Fruit fly (Drosophila melanogaster) whole organism, embryonic: Measurements from ENCODE around the gene Obp99d.

Source experiments
- Abd-B ChIP-seq: fragments of 200-800 bp; sonication (Bioruptor generic); optimal IDR thresholded peaks from 2 replicates; lab custom pipeline; 2018; ENCODE audit warnings: missing biosample characterization, mild to moderate bottlenecking, missing genetic modification characterization, moderate library complexity
- Adf1 ChIP-seq: fragments of 200-800 bp; sonication (Bioruptor generic); IDR thresholded peaks from 2 replicates; pipeline ENCODE4 v1.3.6; 2022; ENCODE audit warnings: missing biosample characterization, missing genetic modification characterization
- Atf3 ChIP-seq: fragments of 200-800 bp; sonication (Bioruptor generic); optimal IDR thresholded peaks from 3 replicates; lab custom pipeline; 2016; ENCODE audit warnings: missing biosample characterization, missing genetic modification characterization
- B-H2 ChIP-seq: fragments of 200-800 bp; sonication (Bioruptor generic); optimal IDR thresholded peaks from 2 replicates; lab custom pipeline; 2018; ENCODE audit warnings: missing biosample characterization, mild to moderate bottlenecking, missing genetic modification characterization
- CG10147 ChIP-seq: fragments of 200-800 bp; sonication (Bioruptor generic); optimal IDR thresholded peaks from 2 replicates; lab custom pipeline; 2019; ENCODE audit warnings: missing biosample characterization, mild to moderate bottlenecking, missing genetic modification characterization, moderate library complexity
- CG10209 ChIP-seq: fragments of 200-800 bp; sonication (Bioruptor generic); optimal IDR thresholded peaks from 3 replicates; lab custom pipeline; 2017; ENCODE audit warnings: missing biosample characterization, mild to moderate bottlenecking, missing genetic modification characterization, missing genetic modification reagents
- CG12104 ChIP-seq: fragments of 200-800 bp; sonication (Bioruptor generic); optimal IDR thresholded peaks from 3 replicates; lab custom pipeline; 2016; ENCODE audit warnings: missing biosample characterization, missing genetic modification characterization
- CG14014 ChIP-seq: fragments of 200-800 bp; sonication (Bioruptor generic); IDR thresholded peaks from 2 replicates; pipeline ENCODE4 v1.3.6; 2022; ENCODE audit warnings: missing biosample characterization, missing genetic modification characterization
- CG15601 ChIP-seq: fragments of 200-800 bp; sonication (Bioruptor generic); optimal IDR thresholded peaks from 3 replicates; lab custom pipeline; 2019; ENCODE audit warnings: missing biosample characterization, mild to moderate bottlenecking, missing genetic modification characterization, moderate library complexity
- CG16863 ChIP-seq: fragments of 200-800 bp; sonication (Bioruptor generic); optimal IDR thresholded peaks from 3 replicates; lab custom pipeline; 2016; ENCODE audit warnings: missing biosample characterization, missing genetic modification characterization
- CG17186 ChIP-seq: fragments of 200-800 bp; sonication (Bioruptor generic); optimal IDR thresholded peaks from 3 replicates; lab custom pipeline; 2017; ENCODE audit warnings: missing biosample characterization, missing genetic modification reagents, missing genetic modification characterization
- CG17612 ChIP-seq: fragments of 200-800 bp; sonication (Bioruptor generic); IDR thresholded peaks from 2 replicates; pipeline ENCODE4 v1.3.6; 2022; ENCODE audit warnings: missing biosample characterization, missing genetic modification characterization
- CG17802 ChIP-seq: fragments of 200-800 bp; sonication (Bioruptor generic); optimal IDR thresholded peaks from 2 replicates; lab custom pipeline; 2018; ENCODE audit warnings: missing biosample characterization, mild to moderate bottlenecking, missing genetic modification characterization, moderate library complexity
- CG18599 ChIP-seq: fragments of 200-800 bp; sonication (Bioruptor generic); optimal IDR thresholded peaks from 3 replicates; lab custom pipeline; 2017; ENCODE audit warnings: missing biosample characterization, missing genetic modification characterization, mild to moderate bottlenecking, moderate library complexity, missing genetic modification reagents
- CG2678 ChIP-seq: fragments of 200-800 bp; sonication (Bioruptor generic); optimal IDR thresholded peaks from 3 replicates; lab custom pipeline; 2019; ENCODE audit warnings: missing biosample characterization, mild to moderate bottlenecking, missing genetic modification characterization, moderate library complexity
- CG34376 ChIP-seq: fragments of 200-800 bp; sonication (Bioruptor generic); optimal IDR thresholded peaks from 2 replicates; lab custom pipeline; 2018; ENCODE audit warnings: missing biosample characterization, mild to moderate bottlenecking, missing genetic modification characterization
- CG4854 ChIP-seq: fragments of 200-800 bp; sonication (Bioruptor generic); optimal IDR thresholded peaks from 2 replicates; lab custom pipeline; 2016; ENCODE audit warnings: missing biosample characterization, missing genetic modification characterization, inconsistent platforms
- CG5180 ChIP-seq: fragments of 200-800 bp; sonication (Bioruptor generic); optimal IDR thresholded peaks from 3 replicates; lab custom pipeline; 2017; ENCODE audit warnings: missing biosample characterization, missing genetic modification characterization, mild to moderate bottlenecking, moderate library complexity, missing genetic modification reagents
- CG6854 ChIP-seq: fragments of 200-800 bp; sonication (Bioruptor generic); optimal IDR thresholded peaks from 3 replicates; lab custom pipeline; 2017; ENCODE audit warnings: missing biosample characterization, mild to moderate bottlenecking, missing genetic modification characterization
- CG7357 ChIP-seq: fragments of 200-800 bp; sonication (Bioruptor generic); IDR thresholded peaks from 3 replicates; pipeline ENCODE4 v1.3.6; 2022; ENCODE audit warnings: missing biosample characterization, missing genetic modification characterization
- CG9215 ChIP-seq: fragments of 200-800 bp; sonication (Bioruptor generic); IDR thresholded peaks from 2 replicates; pipeline ENCODE4 v1.3.6; 2022; ENCODE audit warnings: missing biosample characterization, missing genetic modification characterization
- CG9609 ChIP-seq: fragments of 200-800 bp; sonication (Bioruptor generic); optimal IDR thresholded peaks from 3 replicates; lab custom pipeline; 2016; ENCODE audit warnings: missing biosample characterization, missing genetic modification characterization
- CG9932 ChIP-seq: fragments of 200-800 bp; sonication (Bioruptor generic); IDR thresholded peaks from 2 replicates; pipeline ENCODE4 v1.3.6; 2022; ENCODE audit warnings: missing biosample characterization, missing genetic modification characterization
- Deaf1 ChIP-seq: fragments of 200-800 bp; optimal IDR thresholded peaks from 3 replicates; lab custom pipeline; 2019; ENCODE audit warnings: missing biosample characterization, mild to moderate bottlenecking, missing genetic modification characterization, moderate library complexity
- Elba2 ChIP-seq: fragments of 200-800 bp; sonication (Bioruptor generic); optimal IDR thresholded peaks from 3 replicates; lab custom pipeline; 2016; ENCODE audit warnings: missing biosample characterization, missing genetic modification characterization
- Fer1 ChIP-seq: fragments of 200-800 bp; sonication (Bioruptor generic); optimal IDR thresholded peaks from 2 replicates; lab custom pipeline; 2017; ENCODE audit warnings: missing biosample characterization, mild to moderate bottlenecking, missing genetic modification characterization
- H15 ChIP-seq: fragments of 200-800 bp; sonication (Bioruptor generic); IDR thresholded peaks from 3 replicates; pipeline ENCODE4 v1.3.6; 2022; ENCODE audit warnings: missing biosample characterization, missing genetic modification characterization
- HLH3B ChIP-seq: fragments of 200-800 bp; sonication (Bioruptor generic); IDR thresholded peaks from 2 replicates; pipeline ENCODE4 v1.3.6; 2022; ENCODE audit warnings: missing biosample characterization, missing genetic modification characterization
- HLHmδ ChIP-seq: fragments of 200-800 bp; sonication (Bioruptor generic); optimal IDR thresholded peaks from 2 replicates; lab custom pipeline; 2018; ENCODE audit warnings: missing biosample characterization, mild to moderate bottlenecking, missing genetic modification characterization, moderate library complexity
- Mes4 ChIP-seq: fragments of 200-800 bp; sonication (Bioruptor generic); optimal IDR thresholded peaks from 2 replicates; lab custom pipeline; 2016; ENCODE audit warnings: missing biosample characterization, missing genetic modification characterization
- NFAT ChIP-seq: fragments of 200-800 bp; sonication (Bioruptor generic); IDR thresholded peaks from 2 replicates; pipeline ENCODE4 v1.3.6; 2022; ENCODE audit warnings: missing biosample characterization, missing genetic modification characterization
- PHDP ChIP-seq: fragments of 200-800 bp; sonication (Bioruptor generic); optimal IDR thresholded peaks from 3 replicates; lab custom pipeline; 2018; ENCODE audit warnings: missing biosample characterization, mild to moderate bottlenecking, missing genetic modification characterization, moderate library complexity
- Rx ChIP-seq: fragments of 200-800 bp; sonication (Bioruptor generic); IDR thresholded peaks from 2 replicates; pipeline ENCODE4 v1.3.6; 2022; ENCODE audit warnings: missing biosample characterization, missing genetic modification characterization
- TFAM ChIP-seq: fragments of 200-800 bp; sonication (Bioruptor generic); optimal IDR thresholded peaks from 2 replicates; lab custom pipeline; 2017; ENCODE audit warnings: missing biosample characterization, missing genetic modification characterization, inconsistent platforms
- dimm ChIP-seq: fragments of 200-800 bp; sonication (Bioruptor generic); IDR thresholded peaks from 2 replicates; pipeline ENCODE4 v1.3.6; 2022; ENCODE audit warnings: missing biosample characterization, missing genetic modification characterization
- ewg ChIP-seq: fragments of 200-800 bp; sonication (Bioruptor generic); optimal IDR thresholded peaks from 3 replicates; lab custom pipeline; 2017; ENCODE audit warnings: mild to moderate bottlenecking, missing biosample characterization, missing genetic modification reagents, missing genetic modification characterization
- eyg ChIP-seq: fragments of 200-800 bp; sonication (Bioruptor generic); optimal IDR thresholded peaks from 3 replicates; lab custom pipeline; 2016; ENCODE audit warnings: missing biosample characterization, missing genetic modification characterization
- fd96Cb ChIP-seq: fragments of 200-800 bp; sonication (Bioruptor generic); optimal IDR thresholded peaks from 2 replicates; lab custom pipeline; 2018; ENCODE audit warnings: missing biosample characterization, mild to moderate bottlenecking, missing genetic modification characterization, moderate library complexity
- gce ChIP-seq: fragments of 200-800 bp; sonication (Bioruptor generic); IDR thresholded peaks from 3 replicates; pipeline ENCODE4 v1.3.6; 2022; ENCODE audit warnings: missing biosample characterization, missing genetic modification characterization
- grau ChIP-seq: fragments of 200-800 bp; optimal IDR thresholded peaks from 3 replicates; lab custom pipeline; 2019; ENCODE audit warnings: missing biosample characterization, mild to moderate bottlenecking, missing genetic modification characterization, moderate library complexity
- inv ChIP-seq: fragments of 200-800 bp; sonication (Bioruptor generic); IDR thresholded peaks from 2 replicates; pipeline ENCODE4 v1.3.6; 2022; ENCODE audit warnings: missing biosample characterization, missing genetic modification characterization; ENCODE audit not compliant: partially characterized antibody
- klu ChIP-seq: fragments of 200-800 bp; sonication (Bioruptor generic); IDR thresholded peaks from 2 replicates; pipeline ENCODE4 v1.3.6; 2022; ENCODE audit warnings: missing biosample characterization, missing genetic modification characterization
- luna ChIP-seq: fragments of 200-800 bp; sonication (Bioruptor generic); optimal IDR thresholded peaks from 2 replicates; lab custom pipeline; 2016; ENCODE audit warnings: missing biosample characterization, missing genetic modification characterization
- pnt ChIP-seq: fragments of 200-800 bp; sonication (Bioruptor generic); optimal IDR thresholded peaks from 3 replicates; lab custom pipeline; 2016; ENCODE audit warnings: missing biosample characterization, missing genetic modification characterization
- prd ChIP-seq, 3 experiments: fragments of >200 bp in 2 of 3; fragments of 200-800 bp in 1 of 3; sonication (Bioruptor generic) in 1 of 3; optimal IDR thresholded peaks in 2 of 3; IDR thresholded peaks in 1 of 3; 2 replicates in 2 of 3; 3 replicates in 1 of 3; pipeline versions ENCODE4 v1.3.6 to Lab custom; 2017 to 2022; ENCODE audit warnings: missing biosample characterization in 1 of 3, missing genetic modification characterization in 1 of 3
- pum ChIP-seq: fragments of 200-800 bp; sonication (Bioruptor generic); optimal IDR thresholded peaks from 2 replicates; lab custom pipeline; 2016; ENCODE audit warnings: missing biosample characterization, missing genetic modification characterization
- schlank ChIP-seq: fragments of 200-800 bp; sonication (Bioruptor generic); optimal IDR thresholded peaks from 2 replicates; lab custom pipeline; 2018; ENCODE audit warnings: missing biosample characterization, mild to moderate bottlenecking, missing genetic modification characterization
- slbo ChIP-seq: fragments of 200-800 bp; sonication (Bioruptor generic); IDR thresholded peaks from 2 replicates; pipeline ENCODE4 v1.3.6; 2022; ENCODE audit warnings: missing biosample characterization, missing genetic modification characterization
- tup ChIP-seq: fragments of 200-800 bp; sonication (Bioruptor generic); optimal IDR thresholded peaks from 2 replicates; lab custom pipeline; 2016; ENCODE audit warnings: missing biosample characterization, mild to moderate bottlenecking, missing genetic modification characterization, moderate library complexity
- vvl ChIP-seq: fragments of 200-800 bp; sonication (Bioruptor generic); IDR thresholded peaks from 2 replicates; pipeline ENCODE4 v1.3.6; 2022; ENCODE audit warnings: missing biosample characterization, missing genetic modification characterization

Gene Obp99d

DNA sequence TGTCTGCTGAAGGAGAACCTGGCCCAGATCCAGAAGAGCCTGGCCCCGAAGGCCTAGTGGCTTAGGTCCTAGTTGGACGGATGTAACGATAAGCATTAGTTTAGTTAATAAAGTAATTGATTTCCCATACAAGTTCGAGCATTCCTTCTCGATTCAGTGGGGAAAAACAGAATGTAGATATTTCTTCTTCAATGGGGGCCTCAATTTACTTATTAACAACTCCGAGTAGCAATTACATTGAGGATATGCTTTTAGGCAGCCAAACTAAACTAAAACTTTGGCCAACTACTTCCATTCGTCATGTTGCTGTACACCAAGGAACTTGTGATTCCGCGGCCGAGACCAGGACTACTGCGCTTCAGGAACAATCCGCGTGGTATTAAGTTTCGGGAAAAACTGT lies 42.1 kb upstream of the Obp99d start, which contains the start of gene ppk19:
TSS of gene ppk19 (plus strand) at position 301 of the 400 bp plus-strand sequence.
- no peak for TF ChIP-seq pnt
- TF ChIP-seq tup (GFP tag; lab: Kevin White, UChicago): no peak
- no peak for TF ChIP-seq grau (tag; lab: Kevin White, UChicago)
- TF ChIP-seq vvl: no peak
- TF ChIP-seq dimm: no peak
- TF ChIP-seq CG18599: no peak
- no peak for TF ChIP-seq CG17612
- TF ChIP-seq CG17186 (GFP tag; lab: Kevin White, UChicago): no peak
- no peak for TF ChIP-seq CG9215
- no peak for TF ChIP-seq eyg (GFP tag; lab: Kevin White, UChicago)
- no peak for TF ChIP-seq gce (GFP tag; lab: Robert Waterston, UW)
- no peak for TF ChIP-seq klu (GFP tag; lab: Robert Waterston, UW)
- no peak for TF ChIP-seq NFAT (GFP tag; lab: Robert Waterston, UW)
- TF ChIP-seq Mes4 (GFP tag; lab: Kevin White, UChicago): no peak
- no peak for TF ChIP-seq slbo (GFP tag; lab: Robert Waterston, UW)
- TF ChIP-seq TFAM (GFP tag; lab: Kevin White, UChicago): no peak
- TF ChIP-seq CG16863 (GFP tag; lab: Kevin White, UChicago): no peak

DNA sequence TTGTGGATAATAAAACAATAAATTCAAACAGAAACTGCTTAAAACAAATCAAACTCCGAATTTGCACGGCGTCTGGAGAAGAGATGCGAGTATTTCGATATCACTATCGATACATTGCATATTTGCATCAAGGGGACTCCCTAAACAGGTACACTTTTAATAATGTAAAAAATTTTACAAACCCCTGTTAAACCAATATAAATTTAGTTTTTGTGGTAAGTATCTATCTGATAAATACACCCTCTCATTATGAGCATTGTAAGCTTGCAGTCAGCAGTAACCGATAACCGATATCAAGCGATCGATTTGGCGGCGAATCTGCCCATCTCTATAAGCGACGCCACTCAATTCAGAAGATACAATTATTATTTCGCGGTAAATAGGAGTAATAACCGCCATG lies 39.0 kb upstream of the Obp99d start, which contains the start of the genes Bub3 and Cap-D2:
TSS of gene Bub3 (minus strand) at position 89 of the 400 bp plus-strand sequence.
TSS of gene Cap-D2 (plus strand) at position 319 of the 400 bp plus-strand sequence.
- peak; percentile 60 for TF ChIP-seq CG18599
- TF ChIP-seq CG14014 (GFP tag; lab: Robert Waterston, UW): peak; percentile 79
- TF ChIP-seq fd96Cb: peak; percentile 55
- peak; percentile 43 for TF ChIP-seq CG10209
- TF ChIP-seq CG10147 (GFP tag; lab: Kevin White, UChicago): no peak
- peak; percentile 6 for TF ChIP-seq CG34376
- no peak for TF ChIP-seq CG7357 (GFP tag; lab: Robert Waterston, UW)
- TF ChIP-seq CG2678 (tag; lab: Kevin White, UChicago): no peak
- peak; percentile 69 for TF ChIP-seq Abd-B (GFP tag; lab: Kevin White, UChicago)
- peak; percentile 34; the same call in 1 of the 2 replicates for TF ChIP-seq Rx (GFP tag; lab: Robert Waterston, UW)
- TF ChIP-seq Deaf1: no peak
- TF ChIP-seq CG5180 (GFP tag; lab: Kevin White, UChicago): no peak
- TF ChIP-seq prd (optimal IDR thresholded peaks at IDR 0.05; lab: Kevin White, UChicago): no peak
- TF ChIP-seq prd (GFP tag; IDR thresholded peaks at IDR 0.05; lab: Robert Waterston, UW): peak; percentile 77
- TF ChIP-seq HLHmδ (GFP tag; lab: Kevin White, UChicago): no peak
- TF ChIP-seq grau (tag; lab: Kevin White, UChicago): peak; percentile 69
- peak; percentile 53 for TF ChIP-seq ewg (GFP tag; lab: Kevin White, UChicago)
- peak; percentile 50 for TF ChIP-seq CG15601 (tag; lab: Kevin White, UChicago)
- TF ChIP-seq CG9932 (GFP tag; lab: Robert Waterston, UW): peak; percentile 81
- no peak for TF ChIP-seq schlank
- no peak; the same call in 1 of the 2 replicates for TF ChIP-seq klu (GFP tag; lab: Robert Waterston, UW)
- no peak for TF ChIP-seq CG6854
- TF ChIP-seq Adf1 (GFP tag; lab: Robert Waterston, UW): peak; percentile 25; the same call in 1 of the 2 replicates
- TF ChIP-seq B-H2 (GFP tag; lab: Kevin White, UChicago): no peak
- TF ChIP-seq Fer1 (GFP tag; lab: Kevin White, UChicago): no peak
- no peak for TF ChIP-seq PHDP
- peak; percentile 66 for TF ChIP-seq pum
- no peak for TF ChIP-seq H15 (GFP tag; lab: Robert Waterston, UW)
- TF ChIP-seq CG17802 (tag; lab: Kevin White, UChicago): peak; percentile 37
- peak; percentile 47 for TF ChIP-seq Elba2
- TF ChIP-seq CG9609 (GFP tag; lab: Kevin White, UChicago): peak; percentile 63
- no peak for TF ChIP-seq CG4854 (GFP tag; lab: Kevin White, UChicago)
- peak; percentile 45 for TF ChIP-seq Atf3 (GFP tag; lab: Kevin White, UChicago)
- peak; percentile 70 for TF ChIP-seq inv (GFP tag; lab: Robert Waterston, UW)
- peak; percentile 67 for TF ChIP-seq HLH3B (GFP tag; lab: Robert Waterston, UW)
- peak; percentile 20 for TF ChIP-seq luna
- peak; percentile 6 for TF ChIP-seq CG12104 (GFP tag; lab: Kevin White, UChicago)
